Fruit fly (Drosophila melanogaster) Kc167 (cell line): ENCODE results near the gene corto.

Experiments
- Sin3A ChIP-seq: fragments of >200 bp; optimal IDR thresholded peaks from 2 replicates; lab custom pipeline; 2018; ENCODE audit warnings: missing external identifiers
- psq ChIP-seq: fragments of >200 bp; optimal IDR thresholded peaks from 2 replicates; lab custom pipeline; 2017; ENCODE audit warnings: missing external identifiers

DNA sequence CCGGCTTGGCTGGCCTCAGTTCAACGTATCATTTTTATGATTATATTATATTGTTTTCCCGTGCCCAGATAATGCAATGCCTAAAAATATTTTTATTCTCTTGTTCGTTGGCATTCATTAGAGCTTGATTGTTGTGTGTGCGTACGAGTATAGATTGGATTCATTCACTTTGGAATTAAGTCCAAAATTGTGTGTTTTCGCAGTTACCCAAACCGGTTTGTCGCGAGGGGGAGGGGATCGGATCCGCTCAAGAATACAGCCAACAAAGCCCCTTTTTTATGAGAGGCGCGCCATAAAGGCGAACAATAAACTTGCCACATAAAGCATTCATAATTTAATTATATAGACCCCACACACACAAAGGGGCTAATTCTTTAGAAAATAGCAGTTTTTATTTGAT, 19.5 kb downstream of the corto start:
- TF ChIP-seq psq (lab: Kevin White, UChicago) (no peak), Sin3A (lab: Kevin White, UChicago) (no peak)
